Worm (Caenorhabditis elegans) whole organism, young adult: Measurements from ENCODE around the gene str-225.

ENCODE experiments used
- B0019.2 ChIP-seq: fragments of 200-800 bp; sonication (Bioruptor generic); conservative IDR thresholded peaks from 2 replicates; pipeline ENCODE4 v1.3.6; 2022; ENCODE audit warnings: missing genetic modification reagents, missing genetic modification characterization, missing compliant biosample characterization
- Y67H2A.10 ChIP-seq: fragments of 200-800 bp; sonication (Bioruptor generic); conservative IDR thresholded peaks from 2 replicates; pipeline ENCODE4 v1.3.6; 2022; ENCODE audit warnings: missing genetic modification reagents, missing genetic modification characterization, missing compliant biosample characterization
- hlh-12 ChIP-seq: sonication (generic microtip); optimal IDR thresholded peaks from 2 replicates; lab custom pipeline; 2016; ENCODE audit warnings: missing genetic modification characterization, missing compliant biosample characterization
- lin-26 ChIP-seq: fragments of 200-800 bp; sonication (Bioruptor generic); IDR thresholded peaks from 2 replicates; pipeline ENCODE4 v1.3.6; 2022; ENCODE audit warnings: missing genetic modification reagents, missing genetic modification characterization, missing compliant biosample characterization

DNA sequence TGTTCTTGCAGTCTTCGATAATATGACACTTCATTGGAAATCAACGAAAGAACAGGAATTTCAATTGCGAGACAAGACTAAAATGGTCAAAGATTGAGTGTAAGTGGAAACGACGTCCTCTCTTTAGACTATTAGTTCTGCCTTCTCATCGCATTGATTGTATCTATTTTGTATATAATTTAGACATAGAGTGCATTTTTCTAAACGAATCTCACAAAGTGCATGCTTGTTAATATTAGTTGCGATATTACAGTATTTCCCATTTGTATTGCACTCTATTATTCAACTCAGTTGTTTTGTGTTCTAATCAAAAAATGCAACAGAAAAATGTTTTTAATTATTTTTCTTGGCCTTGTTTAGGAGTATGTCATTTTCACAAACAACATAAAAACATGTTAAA, 30.7 kb downstream of the str-225 start, which contains the start of gene nhr-93:
- no peak for TF ChIP-seq hlh-12 (tag; lab: Kevin White, UChicago)
- TF ChIP-seq B0019.2 (GFP tag; lab: Robert Waterston, UW) = no peak
- TF ChIP-seq lin-26 (GFP tag; lab: Robert Waterston, UW) = no peak
- no peak for TF ChIP-seq Y67H2A.10 (GFP tag; lab: Robert Waterston, UW)
